Fruit fly (Drosophila melanogaster) S2 (cell line): ENCODE measurements around the gene CG31805.

ENCODE experiments used
- CG8478 ChIP-seq: fragments of >200 bp; optimal IDR thresholded peaks from 2 replicates; lab custom pipeline; 2018
- CTCF ChIP-seq, 2 experiments: fragments of >200 bp; optimal IDR thresholded peaks; 2 replicates each; lab custom pipeline; 2018

dm6 chr2L:16859566-16859965 lies 40.7 kb downstream of the CG31805 start:
- no peak for TF ChIP-seq CTCF (optimal IDR thresholded peaks at IDR 0.05; lab: Kevin White, UChicago)
- TF ChIP-seq CG8478, result no peak
